Fruit fly (Drosophila melanogaster): ENCODE measurements around the gene Atg4a.

Gene Atg4a

DNA sequence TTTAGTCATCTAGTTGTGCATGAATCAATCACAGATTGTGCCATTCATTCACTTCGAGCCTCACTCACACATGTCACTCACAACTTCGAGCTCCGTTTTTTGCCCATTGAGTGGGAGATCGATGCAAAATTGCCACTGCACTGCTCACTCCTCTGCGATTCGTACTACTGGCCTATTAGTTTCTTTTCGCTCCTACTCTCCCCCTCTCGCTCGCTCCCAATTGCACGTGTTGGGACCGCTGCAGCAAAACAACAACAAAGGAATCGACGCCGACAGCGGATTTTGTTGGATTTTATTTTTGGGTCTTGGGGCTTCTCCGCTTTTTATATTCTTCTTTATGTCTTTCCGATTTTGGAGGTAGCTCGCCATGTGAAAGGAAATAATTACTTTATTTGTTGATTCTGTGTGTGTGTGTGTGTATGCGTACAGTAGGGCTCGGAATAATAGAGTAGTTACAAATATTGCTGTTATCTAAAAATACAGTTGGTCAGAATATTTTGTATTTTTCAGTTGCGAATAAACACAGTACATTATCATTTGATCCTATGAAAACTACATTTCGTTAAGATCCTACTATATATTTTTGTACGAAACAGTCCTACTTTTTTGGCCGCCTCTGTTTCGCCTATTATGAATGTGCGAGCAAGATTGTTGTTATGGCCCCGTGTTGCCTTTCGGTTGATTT lies 6.4 kb upstream of the Atg4a start (continued):
- peak; percentile 80 for TF ChIP-seq CG6813 (GFP tag; optimal IDR thresholded peaks at IDR 0.05)
- TF ChIP-seq HLH4C (GFP tag; IDR thresholded peaks at IDR 0.05; ENCODE audit: partially characterized antibody), result no peak
- peak; percentile 76 for TF ChIP-seq slp2 (GFP tag; optimal IDR thresholded peaks at IDR 0.05)
- peak; percentile 67 for TF ChIP-seq Bteb2 (GFP tag; optimal IDR thresholded peaks at IDR 0.05)
- no peak for TF ChIP-seq CG34376 (GFP tag; optimal IDR thresholded peaks at IDR 0.05)
- TF ChIP-seq Sry-β (GFP tag; optimal IDR thresholded peaks at IDR 0.05), result peak; percentile 20
- no peak for TF ChIP-seq cas (GFP tag; IDR thresholded peaks at IDR 0.05)
- TF ChIP-seq slbo (GFP tag; IDR thresholded peaks at IDR 0.05), result peak; percentile 66
- peak; percentile 92 for TF ChIP-seq unpg (GFP tag; optimal IDR thresholded peaks at IDR 0.05)
- TF ChIP-seq CG31388 (GFP tag; optimal IDR thresholded peaks at IDR 0.05), result no peak
- TF ChIP-seq Xrp1 (GFP tag; IDR thresholded peaks at IDR 0.05), result peak; percentile 88
- TF ChIP-seq stc (GFP tag; IDR thresholded peaks at IDR 0.05), result peak; percentile 76
- TF ChIP-seq CG12299 (tag; optimal IDR thresholded peaks at IDR 0.05), result peak; percentile 71
- TF ChIP-seq Dbx (GFP tag; IDR thresholded peaks at IDR 0.05), result 0 out of 3 replicates have a peak, but pooled peaks have one; percentile 33
- 0 out of 2 replicates have a peak, but pooled peaks have one; percentile 29 for TF ChIP-seq CG11247 (GFP tag; IDR thresholded peaks at IDR 0.05)
- TF ChIP-seq dan (GFP tag; IDR thresholded peaks at IDR 0.05), result 0 out of 2 replicates have a peak, but pooled peaks have one; percentile 5
- no peak for TF ChIP-seq CG6175 (GFP tag; IDR thresholded peaks at IDR 0.05)
- TF ChIP-seq CG4617 (GFP tag; optimal IDR thresholded peaks at IDR 0.05; ENCODE audit: borderline replicate concordance), result no peak
- TF ChIP-seq exex (tag; optimal IDR thresholded peaks at IDR 0.05), result peak; percentile 0
- no peak for TF ChIP-seq pros (GFP tag; optimal IDR thresholded peaks at IDR 0.05)
- TF ChIP-seq chn (GFP tag; optimal IDR thresholded peaks at IDR 0.05), result peak; percentile 69
- TF ChIP-seq tap (tag; optimal IDR thresholded peaks at IDR 0.05), result peak; percentile 85
- no peak for TF ChIP-seq HmgD (GFP tag; optimal IDR thresholded peaks at IDR 0.05)
- peak; percentile 79 for TF ChIP-seq Hsf (GFP tag; optimal IDR thresholded peaks at IDR 0.05)
- peak; percentile 68; the same call in 2 of the 3 replicates for TF ChIP-seq tgo (GFP tag; IDR thresholded peaks at IDR 0.05)
- TF ChIP-seq maf-S (GFP tag; optimal IDR thresholded peaks at IDR 0.05), result no peak
- no peak for TF ChIP-seq HLHmδ (GFP tag; optimal IDR thresholded peaks at IDR 0.05)
- TF ChIP-seq BEAF-32 (GFP tag; optimal IDR thresholded peaks at IDR 0.05), result no peak
- no peak for TF ChIP-seq ftz-f1 (GFP tag; optimal IDR thresholded peaks at IDR 0.05)
- peak; percentile 80 for TF ChIP-seq H15 (GFP tag; IDR thresholded peaks at IDR 0.05)
- TF ChIP-seq lmd (GFP tag; IDR thresholded peaks at IDR 0.05), result peak; percentile 79
- peak; percentile 29 for TF ChIP-seq CG30020 (tag; optimal IDR thresholded peaks at IDR 0.05)
- no peak for TF ChIP-seq tna (GFP tag; IDR thresholded peaks at IDR 0.05; ENCODE audit: partially characterized antibody)
- TF ChIP-seq kni (GFP tag; optimal IDR thresholded peaks at IDR 0.05), result peak; percentile 64
- peak; percentile 75 for TF ChIP-seq tin (GFP tag; optimal IDR thresholded peaks at IDR 0.05)
- peak; percentile 69 for TF ChIP-seq Max (GFP tag; optimal IDR thresholded peaks at IDR 0.05)
- peak; percentile 38 for TF ChIP-seq CG7271 (tag; optimal IDR thresholded peaks at IDR 0.05)
- peak; percentile 80 for TF ChIP-seq az2 (GFP tag; optimal IDR thresholded peaks at IDR 0.05)
- no peak for TF ChIP-seq D (optimal IDR thresholded peaks at IDR 0.05)
- TF ChIP-seq D (GFP tag; optimal IDR thresholded peaks at IDR 0.05), result peak; percentile 88
- TF ChIP-seq D19A (tag; optimal IDR thresholded peaks at IDR 0.05), result peak; percentile 87
- TF ChIP-seq CG34224 (GFP tag; IDR thresholded peaks at IDR 0.05; ENCODE audit: partially characterized antibody), result no peak
- no peak for TF ChIP-seq mirr (GFP tag; optimal IDR thresholded peaks at IDR 0.05)
- peak; percentile 57; the same call in 1 of the 2 replicates for TF ChIP-seq Drgx (GFP tag; IDR thresholded peaks at IDR 0.05)
- TF ChIP-seq Atf3 (GFP tag; optimal IDR thresholded peaks at IDR 0.05), result peak; percentile 70
- peak; percentile 40; the same call in 1 of the 2 replicates for TF ChIP-seq CG1024 (GFP tag; IDR thresholded peaks at IDR 0.05)
- TF ChIP-seq CG43689 (GFP tag; IDR thresholded peaks at IDR 0.05), result no peak
- TF ChIP-seq Asciz (GFP tag; optimal IDR thresholded peaks at IDR 0.05), result peak; percentile 82
- TF ChIP-seq Elba2 (GFP tag; optimal IDR thresholded peaks at IDR 0.05), result peak; percentile 69
- peak; percentile 82 for TF ChIP-seq CG30403 (GFP tag; optimal IDR thresholded peaks at IDR 0.05)

Measured in whole organism, embryonic.